Worm (Caenorhabditis elegans) whole organism, mixed stage, embryonic: ENCODE measurements around the gene C04E12.4.
"Not testable (repeated sequence)": the region's sequence is repeated elsewhere in the genome, so short reads cannot be mapped to it uniquely, and the experiment has no call there.

Experiments used
- elt-3 ChIP-seq: fragments of 150-350 bp; optimal IDR thresholded peaks from 2 replicates; lab custom pipeline; 2014; ENCODE audit warnings: missing biosample characterization, missing genetic modification characterization
- unc-62 ChIP-seq: fragments of 150-350 bp; optimal IDR thresholded peaks from 2 replicates; lab custom pipeline; 2014; ENCODE audit warnings: missing biosample characterization, missing genetic modification reagents, missing genetic modification characterization
- ztf-11 ChIP-seq: fragments of 150-350 bp; optimal IDR thresholded peaks from 2 replicates; lab custom pipeline; 2014; ENCODE audit warnings: missing biosample characterization, missing genetic modification characterization

ce11 chrV:3399952-3400351 is 37.4 kb downstream of the C04E12.4 start, which contains the start of gene T20D4.10:
- TF ChIP-seq unc-62 (GFP tag; lab: Kevin White, UChicago); ztf-11 (tag; lab: Kevin White, UChicago); elt-3 (tag; lab: Kevin White, UChicago): not testable (repeated sequence)
